Worm (Caenorhabditis elegans): ENCODE results near the gene K11C4.1.

DNA sequence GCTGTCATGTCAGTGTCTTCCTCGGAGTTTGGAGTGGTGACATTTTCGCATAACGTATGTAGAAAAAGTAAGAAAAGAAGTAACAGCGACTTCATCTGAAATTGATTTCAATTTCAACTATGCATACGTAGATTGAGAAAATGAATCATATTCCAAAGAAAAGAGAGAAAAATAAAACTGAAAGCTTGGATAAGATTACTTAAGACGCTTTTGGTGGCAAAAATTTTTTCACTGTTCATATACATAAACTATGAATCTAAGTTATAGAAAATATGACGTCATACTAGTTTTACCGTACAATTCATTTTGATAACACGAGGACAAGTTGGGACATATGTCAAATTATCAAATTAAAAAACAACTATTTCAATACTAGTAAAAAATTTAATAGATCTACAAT is 37.4 kb downstream of the K11C4.1 start, which contains the start of gene lipl-6:
- no peak for TF ChIP-seq unc-39 (tag; optimal IDR thresholded peaks at IDR 0.05)
- no peak for TF ChIP-seq lin-13 (tag; optimal IDR thresholded peaks at IDR 0.05)
- no peak for TF ChIP-seq drap-1 (GFP tag; optimal IDR thresholded peaks at IDR 0.05)
- no peak for TF ChIP-seq ces-1 (GFP tag; optimal IDR thresholded peaks at IDR 0.05)
- no peak for TF ChIP-seq unc-120 (tag; optimal IDR thresholded peaks at IDR 0.05; ENCODE audit: poor library complexity, severe bottlenecking)

All from whole organism, mixed stage, embryonic.